Worm (Caenorhabditis elegans) whole organism, midembryonic: ENCODE results near the gene cox-10.

Experiments
- T22C8.4 ChIP-seq: fragments of 200-800 bp; sonication (Bioruptor generic); IDR thresholded peaks from 2 replicates; pipeline ENCODE4 v1.3.6; 2022; ENCODE audit warnings: missing genetic modification characterization, missing compliant biosample characterization
- cog-1 ChIP-seq: sonication (generic microtip); optimal IDR thresholded peaks from 2 replicates; lab custom pipeline; 2016; ENCODE audit warnings: missing genetic modification characterization, missing compliant biosample characterization
- flt-1 ChIP-seq: fragments of 200-800 bp; sonication (Bioruptor generic); IDR thresholded peaks from 2 replicates; pipeline ENCODE4 v1.3.6; 2022; ENCODE audit warnings: missing genetic modification characterization, missing compliant biosample characterization
- med-1 ChIP-seq: sonication (generic microtip); optimal IDR thresholded peaks from 2 replicates; lab custom pipeline; 2017; ENCODE audit warnings: missing genetic modification characterization, mild to moderate bottlenecking, missing compliant biosample characterization, antibody characterized with exemption, missing genetic modification reagents; ENCODE audit not compliant: insufficient read depth
- ref-1 ChIP-seq: fragments of 200-800 bp; sonication (Bioruptor generic); conservative IDR thresholded peaks from 2 replicates; pipeline ENCODE4 v1.3.6; 2022; ENCODE audit warnings: missing genetic modification reagents, missing genetic modification characterization, missing compliant biosample characterization
- tab-1 ChIP-seq: fragments of 200-800 bp; sonication (Bioruptor generic); IDR thresholded peaks from 2 replicates; pipeline ENCODE4 v1.3.6; 2022; ENCODE audit warnings: missing genetic modification characterization, missing compliant biosample characterization
- ztf-23 ChIP-seq: fragments of 200-800 bp; sonication (Bioruptor generic); IDR thresholded peaks from 2 replicates; pipeline ENCODE4 v1.3.6; 2022; ENCODE audit warnings: missing genetic modification reagents, missing genetic modification characterization, missing compliant biosample characterization

ce11 chrII:12727871-12728270 is 48.1 kb downstream of the cox-10 start:
- TF ChIP-seq T22C8.4 (GFP tag; lab: Robert Waterston, UW) (no peak), flt-1 (GFP tag; lab: Robert Waterston, UW) (no peak), cog-1 (no peak), ztf-23 (GFP tag; lab: Robert Waterston, UW) (no peak), med-1 (GFP tag; lab: Kevin White, UChicago) (no peak), ref-1 (GFP tag; lab: Robert Waterston, UW) (no peak), tab-1 (GFP tag; lab: Robert Waterston, UW) (no peak)
